Worm (Caenorhabditis elegans): ENCODE data around the gene lipl-2.

- TF ChIP-seq blmp-1 (tag; optimal IDR thresholded peaks at IDR 0.05) (no peak), nhr-76 (tag; optimal IDR thresholded peaks at IDR 0.05) (no peak), nhr-28 (tag; optimal IDR thresholded peaks at IDR 0.05) (no peak), lin-13 (tag; optimal IDR thresholded peaks at IDR 0.05) (no peak), unc-62 (GFP tag; optimal IDR thresholded peaks at IDR 0.05) (no peak), elt-1 (tag; optimal IDR thresholded peaks at IDR 0.05; ENCODE audit: borderline replicate concordance, insufficient read depth) (no peak), nhr-12 (tag; optimal IDR thresholded peaks at IDR 0.05) (no peak)
Measured at ce11 chrV:9775734-9776133, 15.6 kb upstream of the lipl-2 start, which contains the start of gene F46B6.12.

Data from whole organism, mixed stage, embryonic.